Fruit fly (Drosophila melanogaster) whole organism, embryonic: ENCODE measurements around the gene E2f1.

Experiments
- B-H2 ChIP-seq: fragments of 200-800 bp; sonication (Bioruptor generic); optimal IDR thresholded peaks from 2 replicates; lab custom pipeline; 2018; ENCODE audit warnings: missing biosample characterization, mild to moderate bottlenecking, missing genetic modification characterization
- CG10267 ChIP-seq: fragments of 200-800 bp; sonication (Bioruptor generic); optimal IDR thresholded peaks from 2 replicates; lab custom pipeline; 2018; ENCODE audit warnings: missing biosample characterization, mild to moderate bottlenecking, missing genetic modification characterization, moderate library complexity
- CG10431 ChIP-seq: fragments of 200-800 bp; sonication (Bioruptor generic); optimal IDR thresholded peaks from 3 replicates; lab custom pipeline; 2018; ENCODE audit warnings: missing biosample characterization, mild to moderate bottlenecking, missing genetic modification characterization
- CG13296 ChIP-seq: fragments of 200-800 bp; sonication (Bioruptor generic); optimal IDR thresholded peaks from 3 replicates; lab custom pipeline; 2018; ENCODE audit warnings: missing biosample characterization, mild to moderate bottlenecking, missing genetic modification characterization
- CG16779 ChIP-seq: fragments of 200-800 bp; sonication (Bioruptor generic); IDR thresholded peaks from 2 replicates; pipeline ENCODE4 v1.3.6; 2022; ENCODE audit warnings: missing biosample characterization, missing genetic modification characterization
- CG17328 ChIP-seq: fragments of 200-800 bp; sonication (Bioruptor generic); IDR thresholded peaks from 2 replicates; pipeline ENCODE4 v1.3.6; 2022; ENCODE audit warnings: missing biosample characterization, missing genetic modification characterization
- CG1832 ChIP-seq: fragments of 200-800 bp; sonication (Bioruptor generic); optimal IDR thresholded peaks from 2 replicates; lab custom pipeline; 2017; ENCODE audit warnings: missing biosample characterization, mild to moderate bottlenecking, missing genetic modification characterization, inconsistent platforms
- CG18764 ChIP-seq: fragments of 200-800 bp; sonication (Bioruptor generic); optimal IDR thresholded peaks from 3 replicates; lab custom pipeline; 2016; ENCODE audit warnings: missing biosample characterization, missing genetic modification characterization
- CG2199 ChIP-seq: fragments of 200-800 bp; sonication (Bioruptor generic); IDR thresholded peaks from 3 replicates; pipeline ENCODE4 v1.3.6; 2022; ENCODE audit warnings: missing biosample characterization, missing genetic modification characterization
- CG2712 ChIP-seq: fragments of 200-800 bp; optimal IDR thresholded peaks from 3 replicates; lab custom pipeline; 2019; ENCODE audit warnings: missing biosample characterization, mild to moderate bottlenecking, missing genetic modification characterization, moderate library complexity
- CG3995 ChIP-seq: fragments of 200-800 bp; sonication (Bioruptor generic); optimal IDR thresholded peaks from 3 replicates; lab custom pipeline; 2016; ENCODE audit warnings: missing biosample characterization, missing genetic modification characterization
- CG4360 ChIP-seq: fragments of 200-800 bp; sonication (Bioruptor generic); IDR thresholded peaks from 2 replicates; pipeline ENCODE4 v1.3.6; 2022; ENCODE audit warnings: missing biosample characterization, missing genetic modification characterization
- CG4617 ChIP-seq: fragments of 200-800 bp; sonication (Bioruptor generic); optimal IDR thresholded peaks from 3 replicates; lab custom pipeline; 2016; ENCODE audit warnings: missing biosample characterization, missing genetic modification characterization, borderline replicate concordance
- CG6254 ChIP-seq: fragments of 200-800 bp; sonication (Bioruptor generic); optimal IDR thresholded peaks from 3 replicates; lab custom pipeline; 2017; ENCODE audit warnings: mild to moderate bottlenecking, missing biosample characterization, missing genetic modification reagents, missing genetic modification characterization
- CG8089 ChIP-seq: fragments of 200-800 bp; sonication (Bioruptor generic); optimal IDR thresholded peaks from 3 replicates; lab custom pipeline; 2016; ENCODE audit warnings: missing biosample characterization, missing genetic modification characterization
- CG8290 ChIP-seq, 3 experiments: fragments of 200-800 bp; sonication (Bioruptor generic); optimal IDR thresholded peaks; 2 replicates each; lab custom pipeline; 2016 to 2019; ENCODE audit warnings: missing biosample characterization in 3 of 3, missing genetic modification characterization in 3 of 3, mild to moderate bottlenecking in 2 of 3, moderate library complexity in 1 of 3
- CG8924 ChIP-seq: fragments of 200-800 bp; optimal IDR thresholded peaks from 3 replicates; lab custom pipeline; 2019; ENCODE audit warnings: missing biosample characterization, mild to moderate bottlenecking, missing genetic modification characterization, moderate library complexity
- CG9437 ChIP-seq: fragments of 200-800 bp; sonication (Bioruptor generic); optimal IDR thresholded peaks from 2 replicates; lab custom pipeline; 2018; ENCODE audit warnings: missing biosample characterization, mild to moderate bottlenecking, missing genetic modification characterization
- D19A ChIP-seq: fragments of 200-800 bp; optimal IDR thresholded peaks from 3 replicates; lab custom pipeline; 2019; ENCODE audit warnings: missing biosample characterization, mild to moderate bottlenecking, missing genetic modification characterization, moderate library complexity
- Doc2 ChIP-seq: fragments of 200-800 bp; sonication (Bioruptor generic); IDR thresholded peaks from 2 replicates; pipeline ENCODE4 v1.3.6; 2022; ENCODE audit warnings: missing biosample characterization, missing genetic modification characterization
- Doc3 ChIP-seq: fragments of 200-800 bp; sonication (Bioruptor generic); IDR thresholded peaks from 3 replicates; pipeline ENCODE4 v1.3.6; 2022; ENCODE audit warnings: missing biosample characterization, missing genetic modification characterization; ENCODE audit not compliant: partially characterized antibody
- H15 ChIP-seq: fragments of 200-800 bp; sonication (Bioruptor generic); IDR thresholded peaks from 3 replicates; pipeline ENCODE4 v1.3.6; 2022; ENCODE audit warnings: missing biosample characterization, missing genetic modification characterization
- Hr78 ChIP-seq, 2 experiments: fragments of 200-800 bp in 1 of 2; fragments of >200 bp in 1 of 2; sonication (Bioruptor generic) in 1 of 2; optimal IDR thresholded peaks; 2 replicates each; lab custom pipeline; 2017 to 2019; ENCODE audit warnings: missing biosample characterization in 2 of 2, missing genetic modification characterization in 2 of 2, mild to moderate bottlenecking in 1 of 2, moderate library complexity in 1 of 2
- Lpt ChIP-seq: fragments of >200 bp; optimal IDR thresholded peaks from 2 replicates; lab custom pipeline; 2018; ENCODE audit warnings: missing biosample characterization, missing genetic modification characterization
- NFAT ChIP-seq: fragments of 200-800 bp; sonication (Bioruptor generic); IDR thresholded peaks from 2 replicates; pipeline ENCODE4 v1.3.6; 2022; ENCODE audit warnings: missing biosample characterization, missing genetic modification characterization
- Pdp1 ChIP-seq, 2 experiments: fragments of 200-800 bp; sonication (Bioruptor generic); optimal IDR thresholded peaks; 3 replicates each; lab custom pipeline; 2016; ENCODE audit warnings: missing biosample characterization in 2 of 2, missing genetic modification characterization in 2 of 2, mild to moderate bottlenecking in 1 of 2, moderate library complexity in 1 of 2
- YL-1 ChIP-seq: fragments of 200-800 bp; sonication (Bioruptor generic); optimal IDR thresholded peaks from 3 replicates; lab custom pipeline; 2017; ENCODE audit warnings: missing biosample characterization, mild to moderate bottlenecking, missing genetic modification characterization
- ap ChIP-seq: fragments of 200-800 bp; sonication (Bioruptor generic); IDR thresholded peaks from 2 replicates; pipeline ENCODE4 v1.3.6; 2022; ENCODE audit warnings: missing biosample characterization, missing genetic modification characterization
- ash1 ChIP-seq: fragments of 200-800 bp; sonication (Bioruptor generic); optimal IDR thresholded peaks from 2 replicates; lab custom pipeline; 2018; ENCODE audit warnings: missing biosample characterization, mild to moderate bottlenecking, missing genetic modification characterization
- az2 ChIP-seq: fragments of 200-800 bp; sonication (Bioruptor generic); optimal IDR thresholded peaks from 3 replicates; lab custom pipeline; 2016; ENCODE audit warnings: missing biosample characterization, missing genetic modification characterization
- bab2 ChIP-seq: fragments of 200-800 bp; sonication (Bioruptor generic); optimal IDR thresholded peaks from 2 replicates; lab custom pipeline; 2016; ENCODE audit warnings: missing biosample characterization, missing genetic modification characterization
- bsh ChIP-seq, 2 experiments: fragments of 200-800 bp; sonication (Bioruptor generic); optimal IDR thresholded peaks; 2 replicates each; lab custom pipeline; 2017 to 2018; ENCODE audit warnings: mild to moderate bottlenecking in 2 of 2, missing biosample characterization in 2 of 2, missing genetic modification characterization in 2 of 2, moderate library complexity in 1 of 2
- chm ChIP-seq: fragments of 200-800 bp; sonication (Bioruptor generic); IDR thresholded peaks from 2 replicates; pipeline ENCODE4 v1.3.6; 2022; ENCODE audit warnings: missing biosample characterization, missing genetic modification characterization
- crp ChIP-seq, 2 experiments: fragments of 200-800 bp; sonication (Bioruptor generic); optimal IDR thresholded peaks; 2 replicates in 1 of 2; 3 replicates in 1 of 2; lab custom pipeline; 2017; ENCODE audit warnings: missing biosample characterization in 2 of 2, missing genetic modification characterization in 2 of 2, mild to moderate bottlenecking in 1 of 2, moderate library complexity in 1 of 2
- ewg ChIP-seq: fragments of 200-800 bp; sonication (Bioruptor generic); optimal IDR thresholded peaks from 3 replicates; lab custom pipeline; 2017; ENCODE audit warnings: mild to moderate bottlenecking, missing biosample characterization, missing genetic modification reagents, missing genetic modification characterization
- gt ChIP-seq: fragments of 200-800 bp; sonication (Bioruptor generic); IDR thresholded peaks from 2 replicates; pipeline ENCODE4 v1.3.6; 2022; ENCODE audit warnings: missing biosample characterization, missing genetic modification characterization
- klu ChIP-seq: fragments of 200-800 bp; sonication (Bioruptor generic); IDR thresholded peaks from 2 replicates; pipeline ENCODE4 v1.3.6; 2022; ENCODE audit warnings: missing biosample characterization, missing genetic modification characterization
- lilli ChIP-seq: fragments of 200-800 bp; sonication (Bioruptor generic); optimal IDR thresholded peaks from 3 replicates; lab custom pipeline; 2016; ENCODE audit warnings: missing biosample characterization, missing genetic modification characterization
- luna ChIP-seq: fragments of 200-800 bp; sonication (Bioruptor generic); optimal IDR thresholded peaks from 2 replicates; lab custom pipeline; 2016; ENCODE audit warnings: missing biosample characterization, missing genetic modification characterization
- nau ChIP-seq: fragments of 200-800 bp; sonication (Bioruptor generic); optimal IDR thresholded peaks from 3 replicates; lab custom pipeline; 2017; ENCODE audit warnings: missing biosample characterization, mild to moderate bottlenecking, missing genetic modification characterization, missing genetic modification reagents
- nerfin-1 ChIP-seq: fragments of 200-800 bp; sonication (Bioruptor generic); optimal IDR thresholded peaks from 3 replicates; lab custom pipeline; 2019; ENCODE audit warnings: missing biosample characterization, mild to moderate bottlenecking, missing genetic modification characterization, moderate library complexity
- nom ChIP-seq: fragments of 200-800 bp; sonication (Bioruptor generic); optimal IDR thresholded peaks from 2 replicates; lab custom pipeline; 2017; ENCODE audit warnings: missing biosample characterization, missing genetic modification characterization, mild to moderate bottlenecking, moderate library complexity, missing genetic modification reagents
- oc ChIP-seq: fragments of 200-800 bp; sonication (Bioruptor generic); optimal IDR thresholded peaks from 2 replicates; lab custom pipeline; 2018; ENCODE audit warnings: missing biosample characterization, mild to moderate bottlenecking, missing genetic modification characterization, moderate library complexity
- otp ChIP-seq: fragments of 200-800 bp; sonication (Bioruptor generic); IDR thresholded peaks from 3 replicates; pipeline ENCODE4, ENCODE4 v1.3.6; 2022; ENCODE audit warnings: missing biosample characterization, missing genetic modification characterization
- sd ChIP-seq: fragments of 200-800 bp; sonication (Bioruptor generic); optimal IDR thresholded peaks from 3 replicates; lab custom pipeline; 2018; ENCODE audit warnings: missing biosample characterization, mild to moderate bottlenecking, missing genetic modification characterization, moderate library complexity
- seq ChIP-seq: fragments of 200-800 bp; sonication (Bioruptor generic); IDR thresholded peaks from 2 replicates; pipeline ENCODE4 v1.3.6; 2022; ENCODE audit warnings: missing biosample characterization, missing genetic modification characterization
- sna ChIP-seq: fragments of 200-800 bp; sonication (Bioruptor generic); IDR thresholded peaks from 2 replicates; pipeline ENCODE4 v1.3.6; 2022; ENCODE audit warnings: missing biosample characterization, missing genetic modification characterization; ENCODE audit not compliant: partially characterized antibody
- sqz ChIP-seq: fragments of 200-800 bp; sonication (Bioruptor generic); optimal IDR thresholded peaks from 3 replicates; lab custom pipeline; 2018; ENCODE audit warnings: missing biosample characterization, mild to moderate bottlenecking, missing genetic modification characterization
- stwl ChIP-seq: fragments of 200-800 bp; sonication (Bioruptor generic); optimal IDR thresholded peaks from 3 replicates; lab custom pipeline; 2018; ENCODE audit warnings: missing biosample characterization, mild to moderate bottlenecking, missing genetic modification characterization, moderate library complexity
- zen ChIP-seq: fragments of 200-800 bp; sonication (Bioruptor generic); optimal IDR thresholded peaks from 3 replicates; lab custom pipeline; 2018; ENCODE audit warnings: missing biosample characterization, mild to moderate bottlenecking, missing genetic modification characterization, moderate library complexity

E2f1 gene

dm6 chr3R:21599642-21600041, 61.0 kb downstream of the E2f1 start (continued):
- TF ChIP-seq lilli (GFP tag; lab: Kevin White, UChicago): no peak
- no peak for TF ChIP-seq NFAT
- no peak for TF ChIP-seq CG8290 (GFP tag; optimal IDR thresholded peaks at IDR 0.05; lab: Kevin White, UChicago)
- peak in 1 of 2 experiments; percentile 48 for TF ChIP-seq CG8290 (tag; optimal IDR thresholded peaks at IDR 0.05; lab: Kevin White, UChicago)
- peak; percentile 15 for TF ChIP-seq D19A
- peak; percentile 31 for TF ChIP-seq CG3995 (GFP tag; lab: Kevin White, UChicago)
- no peak for TF ChIP-seq H15 (GFP tag; lab: Robert Waterston, UW)
- TF ChIP-seq B-H2 (GFP tag; lab: Kevin White, UChicago): no peak
- TF ChIP-seq CG9437 (GFP tag; lab: Kevin White, UChicago): no peak
- no peak for TF ChIP-seq Doc2 (GFP tag; lab: Robert Waterston, UW)
- TF ChIP-seq CG10267 (tag; lab: Kevin White, UChicago): no peak
- TF ChIP-seq Pdp1 (GFP tag; optimal IDR thresholded peaks at IDR 0.05; lab: Kevin White, UChicago): peak in 1 of 2 experiments; percentile 54
- TF ChIP-seq CG4360 (GFP tag; lab: Robert Waterston, UW): peak; percentile 56
- TF ChIP-seq chm: 0 out of 2 replicates have a peak, but pooled peaks have one; percentile 47
- TF ChIP-seq az2 (GFP tag; lab: Kevin White, UChicago): no peak
- peak in 1 of 2 experiments; percentile 43 for TF ChIP-seq bsh (GFP tag; optimal IDR thresholded peaks at IDR 0.05; lab: Kevin White, UChicago)
- TF ChIP-seq sd (tag; lab: Kevin White, UChicago): peak; percentile 83
- TF ChIP-seq oc (tag; lab: Kevin White, UChicago): peak; percentile 1
- TF ChIP-seq bab2 (GFP tag; lab: Kevin White, UChicago): no peak
- no peak for TF ChIP-seq klu
- no peak for TF ChIP-seq CG18764
- TF ChIP-seq nau (GFP tag; lab: Kevin White, UChicago): peak; percentile 17
- TF ChIP-seq CG10431 (GFP tag; lab: Kevin White, UChicago): peak; percentile 51
- TF ChIP-seq CG13296 (GFP tag; lab: Kevin White, UChicago): no peak
- no peak for TF ChIP-seq gt (GFP tag; lab: Robert Waterston, UW)
- peak; percentile 75 for TF ChIP-seq CG1832
- peak; percentile 2 for TF ChIP-seq CG8924 (tag; lab: Kevin White, UChicago)
- TF ChIP-seq Hr78 (GFP tag; optimal IDR thresholded peaks at IDR 0.05; lab: Kevin White, UChicago): no peak
- peak; percentile 29 for TF ChIP-seq CG6254 (GFP tag; lab: Kevin White, UChicago)
- peak; percentile 96 for TF ChIP-seq nom (GFP tag; lab: Kevin White, UChicago)

DNA sequence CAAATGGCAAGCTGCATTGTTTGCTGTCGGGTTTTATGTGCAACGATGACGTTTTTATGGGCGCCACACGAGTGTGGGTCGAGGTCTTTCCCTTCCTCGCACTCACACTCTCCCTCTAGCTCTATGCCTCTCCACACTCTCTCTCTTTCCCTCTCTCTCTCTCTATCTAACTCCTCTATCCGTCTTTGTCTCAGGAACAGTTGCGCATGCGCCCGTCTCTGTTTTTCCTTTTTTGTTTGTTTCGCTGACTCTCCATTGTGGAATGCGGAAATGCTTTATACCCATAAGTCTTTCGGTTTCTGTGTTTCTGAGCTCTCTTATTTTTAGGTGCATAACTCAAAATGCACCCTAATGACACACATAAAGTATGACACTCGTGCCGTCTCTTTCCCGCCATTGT, 62.1 kb downstream of the E2f1 start:
- TF ChIP-seq sna (GFP tag; lab: Robert Waterston, UW): no peak
- peak; percentile 71 for TF ChIP-seq zen (tag; lab: Kevin White, UChicago)
- TF ChIP-seq ap (GFP tag; lab: Robert Waterston, UW): no peak
- TF ChIP-seq CG2712 (tag; lab: Kevin White, UChicago): no peak
- peak; percentile 58 for TF ChIP-seq nerfin-1
- TF ChIP-seq Doc3 (GFP tag; lab: Robert Waterston, UW): no peak
- TF ChIP-seq CG17328: no peak
- TF ChIP-seq sqz: peak; percentile 43
- no peak for TF ChIP-seq CG16779
- no peak for TF ChIP-seq YL-1 (GFP tag; lab: Kevin White, UChicago)
- TF ChIP-seq seq (GFP tag; lab: Robert Waterston, UW): no peak
- peak; percentile 61; the same call in 2 of the 3 replicates for TF ChIP-seq CG2199 (GFP tag; lab: Robert Waterston, UW)
- TF ChIP-seq ewg (GFP tag; lab: Kevin White, UChicago): peak; percentile 87
- no peak for TF ChIP-seq crp (GFP tag; optimal IDR thresholded peaks at IDR 0.05; lab: Kevin White, UChicago)
- TF ChIP-seq ash1: no peak
- no peak for TF ChIP-seq luna (GFP tag; lab: Kevin White, UChicago)
- no peak for TF ChIP-seq CG4617 (GFP tag; lab: Kevin White, UChicago)
- TF ChIP-seq Lpt (GFP tag; lab: Kevin White, UChicago): no peak
- TF ChIP-seq CG8089 (GFP tag; lab: Kevin White, UChicago): no peak
- peak; percentile 26 for TF ChIP-seq stwl
- TF ChIP-seq otp (GFP tag; lab: Robert Waterston, UW): 0 out of 3 replicates have a peak, but pooled peaks have one; percentile 18
